Fruit fly (Drosophila melanogaster) whole organism, embryonic: ENCODE data around the gene CG3301.
A peak's percentile ranks its signal among the peaks of the same experiment; 100 is the strongest.

Experiments used
- Ada2b ChIP-seq: fragments of 200-800 bp; sonication (Bioruptor generic); IDR thresholded peaks from 2 replicates; pipeline ENCODE4 v1.3.6; 2022; ENCODE audit warnings: missing biosample characterization, missing genetic modification characterization
- CG10543 ChIP-seq: fragments of 200-800 bp; sonication (Bioruptor generic); optimal IDR thresholded peaks from 3 replicates; lab custom pipeline; 2017; ENCODE audit warnings: missing biosample characterization, mild to moderate bottlenecking, missing genetic modification characterization, moderate library complexity
- CG13894 ChIP-seq: fragments of 200-800 bp; sonication (Bioruptor generic); optimal IDR thresholded peaks from 3 replicates; lab custom pipeline; 2018; ENCODE audit warnings: missing biosample characterization, mild to moderate bottlenecking, missing genetic modification characterization, moderate library complexity
- CG15073 ChIP-seq: fragments of 200-800 bp; sonication (Bioruptor generic); optimal IDR thresholded peaks from 2 replicates; lab custom pipeline; 2016; ENCODE audit warnings: missing biosample characterization, missing genetic modification characterization
- CG16815 ChIP-seq: fragments of 200-800 bp; sonication (Bioruptor generic); optimal IDR thresholded peaks from 3 replicates; lab custom pipeline; 2017; ENCODE audit warnings: missing biosample characterization, mild to moderate bottlenecking, missing genetic modification characterization
- CG18599 ChIP-seq: fragments of 200-800 bp; sonication (Bioruptor generic); optimal IDR thresholded peaks from 3 replicates; lab custom pipeline; 2017; ENCODE audit warnings: missing biosample characterization, missing genetic modification characterization, mild to moderate bottlenecking, moderate library complexity, missing genetic modification reagents
- CG34224 ChIP-seq: fragments of 200-800 bp; sonication (Bioruptor generic); IDR thresholded peaks from 3 replicates; pipeline ENCODE4 v1.3.6; 2022; ENCODE audit warnings: missing biosample characterization, missing genetic modification characterization; ENCODE audit not compliant: partially characterized antibody
- CG34376 ChIP-seq: fragments of 200-800 bp; sonication (Bioruptor generic); optimal IDR thresholded peaks from 2 replicates; lab custom pipeline; 2018; ENCODE audit warnings: missing biosample characterization, mild to moderate bottlenecking, missing genetic modification characterization
- CG34422 ChIP-seq: fragments of 200-800 bp; sonication (Bioruptor generic); IDR thresholded peaks from 3 replicates; pipeline ENCODE4 v1.3.6; 2022; ENCODE audit warnings: missing biosample characterization, missing genetic modification characterization
- CG7556 ChIP-seq: fragments of 200-800 bp; sonication (Bioruptor generic); optimal IDR thresholded peaks from 2 replicates; lab custom pipeline; 2017; ENCODE audit warnings: missing biosample characterization, mild to moderate bottlenecking, missing genetic modification characterization
- CG9437 ChIP-seq: fragments of 200-800 bp; sonication (Bioruptor generic); optimal IDR thresholded peaks from 2 replicates; lab custom pipeline; 2018; ENCODE audit warnings: missing biosample characterization, mild to moderate bottlenecking, missing genetic modification characterization
- CHES-1-like ChIP-seq: fragments of 200-800 bp; sonication (Bioruptor generic); optimal IDR thresholded peaks from 2 replicates; lab custom pipeline; 2016; ENCODE audit warnings: missing biosample characterization, missing genetic modification characterization
- CoRest ChIP-seq: fragments of 200-800 bp; sonication (Bioruptor generic); optimal IDR thresholded peaks from 3 replicates; lab custom pipeline; 2018; ENCODE audit warnings: missing biosample characterization, mild to moderate bottlenecking, missing genetic modification characterization, moderate library complexity
- Dbx ChIP-seq: fragments of 200-800 bp; sonication (Bioruptor generic); IDR thresholded peaks from 3 replicates; pipeline ENCODE4 v1.3.6; 2022; ENCODE audit warnings: missing biosample characterization, missing genetic modification characterization
- Deaf1 ChIP-seq: fragments of 200-800 bp; optimal IDR thresholded peaks from 3 replicates; lab custom pipeline; 2019; ENCODE audit warnings: missing biosample characterization, mild to moderate bottlenecking, missing genetic modification characterization, moderate library complexity
- Ets97D ChIP-seq: fragments of 200-800 bp; sonication (Bioruptor generic); optimal IDR thresholded peaks from 3 replicates; lab custom pipeline; 2016; ENCODE audit warnings: missing biosample characterization, missing genetic modification characterization
- GATAe ChIP-seq: fragments of 200-800 bp; sonication (Bioruptor generic); conservative IDR thresholded peaks from 2 replicates; pipeline ENCODE4 v1.3.6; 2022; ENCODE audit warnings: missing biosample characterization, missing genetic modification characterization
- H15 ChIP-seq: fragments of 200-800 bp; sonication (Bioruptor generic); IDR thresholded peaks from 3 replicates; pipeline ENCODE4 v1.3.6; 2022; ENCODE audit warnings: missing biosample characterization, missing genetic modification characterization
- Hr39 ChIP-seq: fragments of >200 bp; optimal IDR thresholded peaks from 2 replicates; lab custom pipeline; 2017
- Jarid2 ChIP-seq: fragments of 200-800 bp; sonication (Bioruptor generic); optimal IDR thresholded peaks from 3 replicates; lab custom pipeline; 2017; ENCODE audit warnings: mild to moderate bottlenecking, missing biosample characterization, missing genetic modification reagents, missing genetic modification characterization
- Med ChIP-seq: fragments of 200-800 bp; sonication (Bioruptor generic); peaks from one replicate; lab custom pipeline; 2016; ENCODE audit warnings: missing biosample characterization, missing genetic modification characterization, mild to moderate bottlenecking, inconsistent platforms, moderate library complexity
- NFAT ChIP-seq: fragments of 200-800 bp; sonication (Bioruptor generic); IDR thresholded peaks from 2 replicates; pipeline ENCODE4 v1.3.6; 2022; ENCODE audit warnings: missing biosample characterization, missing genetic modification characterization
- Nf-YC ChIP-seq: fragments of 200-800 bp; optimal IDR thresholded peaks from 3 replicates; lab custom pipeline; 2019; ENCODE audit warnings: missing biosample characterization, mild to moderate bottlenecking, missing genetic modification characterization, moderate library complexity
- Rfx ChIP-seq: fragments of 200-800 bp; sonication (Bioruptor generic); IDR thresholded peaks from 2 replicates; pipeline ENCODE4 v1.3.6; 2022; ENCODE audit warnings: missing biosample characterization, missing genetic modification characterization
- Scr ChIP-seq: fragments of 200-800 bp; sonication (Bioruptor generic); IDR thresholded peaks from 2 replicates; pipeline ENCODE4 v1.3.6; 2022; ENCODE audit warnings: missing biosample characterization, missing genetic modification characterization; ENCODE audit not compliant: partially characterized antibody
- Sox102F ChIP-seq: fragments of 200-800 bp; sonication (Bioruptor generic); optimal IDR thresholded peaks from 2 replicates; lab custom pipeline; 2018; ENCODE audit warnings: missing biosample characterization, mild to moderate bottlenecking, missing genetic modification characterization, moderate library complexity
- Trl ChIP-seq, 3 experiments: fragments of >200 bp in 2 of 3; fragments of 200-800 bp in 1 of 3; sonication (Bioruptor generic) in 1 of 3; optimal IDR thresholded peaks; 2 replicates in 1 of 3; 3 replicates in 2 of 3; lab custom pipeline; 2016 to 2017; ENCODE audit warnings: missing biosample characterization in 1 of 3, missing genetic modification characterization in 1 of 3
- abd-A ChIP-seq: fragments of 200-800 bp; sonication (Bioruptor generic); optimal IDR thresholded peaks from 3 replicates; lab custom pipeline; 2019; ENCODE audit warnings: missing biosample characterization, mild to moderate bottlenecking, missing genetic modification characterization, moderate library complexity
- bowl ChIP-seq: fragments of 200-800 bp; sonication (Bioruptor generic); IDR thresholded peaks from 2 replicates; pipeline ENCODE4 v1.3.6; 2022; ENCODE audit warnings: missing biosample characterization, missing genetic modification characterization
- cg ChIP-seq: fragments of 200-800 bp; sonication (Bioruptor generic); optimal IDR thresholded peaks from 3 replicates; lab custom pipeline; 2019; ENCODE audit warnings: missing biosample characterization, mild to moderate bottlenecking, missing genetic modification characterization, moderate library complexity
- chinmo ChIP-seq: fragments of 200-800 bp; sonication (Bioruptor generic); IDR thresholded peaks from 4 replicates; pipeline ENCODE4 v1.3.6; 2022; ENCODE audit warnings: missing biosample characterization, missing genetic modification characterization; ENCODE audit not compliant: partially characterized antibody
- crol ChIP-seq: fragments of 200-800 bp; sonication (Bioruptor generic); IDR thresholded peaks from 2 replicates; pipeline ENCODE4 v1.3.6; 2022; ENCODE audit warnings: missing biosample characterization, missing genetic modification characterization
- ewg ChIP-seq: fragments of 200-800 bp; sonication (Bioruptor generic); optimal IDR thresholded peaks from 3 replicates; lab custom pipeline; 2017; ENCODE audit warnings: mild to moderate bottlenecking, missing biosample characterization, missing genetic modification reagents, missing genetic modification characterization
- gsb-n ChIP-seq: fragments of 200-800 bp; sonication (Bioruptor generic); optimal IDR thresholded peaks from 3 replicates; lab custom pipeline; 2018; ENCODE audit warnings: missing biosample characterization, mild to moderate bottlenecking, missing genetic modification characterization
- hkb ChIP-seq, 2 experiments: fragments of 200-800 bp in 1 of 2; fragments of >200 bp in 1 of 2; sonication (Bioruptor generic) in 1 of 2; IDR thresholded peaks in 1 of 2; optimal IDR thresholded peaks in 1 of 2; 2 replicates each; pipeline versions ENCODE4 v1.3.6 to Lab custom; 2017 to 2022; ENCODE audit warnings: missing biosample characterization in 1 of 2, missing genetic modification characterization in 1 of 2
- inv ChIP-seq: fragments of 200-800 bp; sonication (Bioruptor generic); IDR thresholded peaks from 2 replicates; pipeline ENCODE4 v1.3.6; 2022; ENCODE audit warnings: missing biosample characterization, missing genetic modification characterization; ENCODE audit not compliant: partially characterized antibody
- mld ChIP-seq: fragments of 200-800 bp; sonication (Bioruptor generic); IDR thresholded peaks from 3 replicates; pipeline ENCODE4 v1.3.6; 2022; ENCODE audit warnings: missing biosample characterization, missing genetic modification characterization; ENCODE audit not compliant: partially characterized antibody
- nerfin-1 ChIP-seq: fragments of 200-800 bp; sonication (Bioruptor generic); optimal IDR thresholded peaks from 3 replicates; lab custom pipeline; 2019; ENCODE audit warnings: missing biosample characterization, mild to moderate bottlenecking, missing genetic modification characterization, moderate library complexity
- psq ChIP-seq: fragments of 200-800 bp; sonication (Bioruptor generic); optimal IDR thresholded peaks from 2 replicates; lab custom pipeline; 2017; ENCODE audit warnings: missing biosample characterization, missing genetic modification characterization
- sqz ChIP-seq: fragments of 200-800 bp; sonication (Bioruptor generic); optimal IDR thresholded peaks from 3 replicates; lab custom pipeline; 2018; ENCODE audit warnings: missing biosample characterization, mild to moderate bottlenecking, missing genetic modification characterization
- ttk ChIP-seq: fragments of 200-800 bp; sonication (Bioruptor generic); IDR thresholded peaks from 2 replicates; pipeline ENCODE4 v2.1.2; 2022; ENCODE audit warnings: missing biosample characterization, missing genetic modification characterization
- unc-4 ChIP-seq: fragments of 200-800 bp; sonication (Bioruptor generic); IDR thresholded peaks from 2 replicates; pipeline ENCODE4 v1.3.6; 2022; ENCODE audit warnings: missing biosample characterization, missing genetic modification characterization; ENCODE audit not compliant: partially characterized antibody
- vnd ChIP-seq: fragments of 200-800 bp; sonication (Bioruptor generic); IDR thresholded peaks from 3 replicates; pipeline ENCODE4 v1.3.6; 2022; ENCODE audit warnings: missing biosample characterization, missing genetic modification characterization; ENCODE audit not compliant: partially characterized antibody
- z ChIP-seq: fragments of 200-800 bp; sonication (Bioruptor generic); IDR thresholded peaks from 3 replicates; pipeline ENCODE4 v1.3.6; 2022; ENCODE audit warnings: missing biosample characterization, missing genetic modification characterization
- zen ChIP-seq: fragments of 200-800 bp; sonication (Bioruptor generic); optimal IDR thresholded peaks from 3 replicates; lab custom pipeline; 2018; ENCODE audit warnings: missing biosample characterization, mild to moderate bottlenecking, missing genetic modification characterization, moderate library complexity
- zf30C ChIP-seq: fragments of 200-800 bp; sonication (Bioruptor generic); optimal IDR thresholded peaks from 3 replicates; lab custom pipeline; 2018; ENCODE audit warnings: missing biosample characterization, mild to moderate bottlenecking, missing genetic modification characterization

The CG3301 gene

dm6 chr3R:21293833-21294232 is 17.8 kb upstream of the CG3301 start, which contains the start of gene SIFaR:
TSS of gene SIFaR (minus strand) at chr3R:21293998.
- TF ChIP-seq CG13894 (tag; lab: Kevin White, UChicago) (peak; percentile 87), CG10543 (peak; percentile 39), Dbx (0 out of 3 replicates have a peak, but pooled peaks have one; percentile 38), inv (GFP tag; lab: Robert Waterston, UW) (no peak), Rfx (GFP tag; lab: Robert Waterston, UW) (0 out of 2 replicates have a peak, but pooled peaks have one; percentile 4), CG34376 (GFP tag; lab: Kevin White, UChicago) (no peak), Deaf1 (tag; lab: Kevin White, UChicago) (peak; percentile 96), Med (peak; percentile 48), sqz (GFP tag; lab: Kevin White, UChicago) (no peak), CG18599 (GFP tag; lab: Kevin White, UChicago) (peak; percentile 27), Ets97D (GFP tag; lab: Kevin White, UChicago) (no peak)
- TF ChIP-seq, all 482 proteins: peak for 7

- TF ChIP-seq Trl (optimal IDR thresholded peaks at IDR 0.05; lab: Kevin White, UChicago), result peak; percentile 73
- TF ChIP-seq Trl (GFP tag; optimal IDR thresholded peaks at IDR 0.05; lab: Kevin White, UChicago), result no peak
- 0 out of 2 replicates have a peak, but pooled peaks have one; percentile 19 for TF ChIP-seq unc-4 (GFP tag; lab: Robert Waterston, UW)
- peak; percentile 84 for TF ChIP-seq ewg (GFP tag; lab: Kevin White, UChicago)
- no peak for TF ChIP-seq Sox102F
- peak; percentile 67 for TF ChIP-seq nerfin-1 (tag; lab: Kevin White, UChicago)
- no peak for TF ChIP-seq Nf-YC (tag; lab: Kevin White, UChicago)
- TF ChIP-seq bowl, result no peak
- peak; percentile 93 for TF ChIP-seq Deaf1 (tag; lab: Kevin White, UChicago)
- 0 out of 3 replicates have a peak, but pooled peaks have one; percentile 50 for TF ChIP-seq z (GFP tag; lab: Robert Waterston, UW)
- no peak for TF ChIP-seq vnd (GFP tag; lab: Robert Waterston, UW)
- TF ChIP-seq cg (GFP tag; lab: Kevin White, UChicago), result peak; percentile 52
- TF ChIP-seq zf30C (GFP tag; lab: Kevin White, UChicago), result no peak
- TF ChIP-seq CG34422 (GFP tag; lab: Robert Waterston, UW), result 0 out of 3 replicates have a peak, but pooled peaks have one; percentile 19
- TF ChIP-seq abd-A (tag; lab: Kevin White, UChicago), result peak; percentile 49
- no peak for TF ChIP-seq hkb (optimal IDR thresholded peaks at IDR 0.05; lab: Kevin White, UChicago)
- peak; percentile 42; the same call in 1 of the 2 replicates for TF ChIP-seq hkb (GFP tag; IDR thresholded peaks at IDR 0.05; lab: Robert Waterston, UW)
- 0 out of 2 replicates have a peak, but pooled peaks have one; percentile 24 for TF ChIP-seq crol (GFP tag; lab: Robert Waterston, UW)
- peak; percentile 80; the same call in 1 of the 4 replicates for TF ChIP-seq chinmo (GFP tag; lab: Robert Waterston, UW)
Measured at dm6 chr3R:21289071-21289613, 13.1 kb upstream of the CG3301 start.

dm6 chr3R:21288462-21288861 is 12.4 kb upstream of the CG3301 start:
- no peak for TF ChIP-seq CG9437 (GFP tag; lab: Kevin White, UChicago)
- no peak for TF ChIP-seq CG16815 (GFP tag; lab: Kevin White, UChicago)
- no peak for TF ChIP-seq CG15073 (GFP tag; lab: Kevin White, UChicago)
- TF ChIP-seq GATAe, result no peak
- TF ChIP-seq NFAT (GFP tag; lab: Robert Waterston, UW), result no peak
- TF ChIP-seq Hr39, result no peak
- no peak for TF ChIP-seq Scr (GFP tag; lab: Robert Waterston, UW)
- TF ChIP-seq CHES-1-like, result no peak
- no peak for TF ChIP-seq gsb-n (tag; lab: Kevin White, UChicago)
- TF ChIP-seq mld, result no peak
- no peak for TF ChIP-seq psq (GFP tag; lab: Kevin White, UChicago)
- TF ChIP-seq Jarid2 (GFP tag; lab: Kevin White, UChicago), result no peak
- no peak for TF ChIP-seq zen (tag; lab: Kevin White, UChicago)
- no peak for TF ChIP-seq ttk (GFP tag; lab: Robert Waterston, UW)
- TF ChIP-seq CoRest (tag; lab: Kevin White, UChicago), result peak; percentile 15
- TF ChIP-seq CG7556 (GFP tag; lab: Kevin White, UChicago), result peak; percentile 50
- no peak for TF ChIP-seq Ada2b (GFP tag; lab: Robert Waterston, UW)
- no peak for TF ChIP-seq CG34224
- TF ChIP-seq H15, result no peak
